Fruit fly (Drosophila melanogaster) whole organism, prepupa: ENCODE measurements around the gene CG9917.

Experiments used
- CG10631 ChIP-seq: fragments of 200-800 bp; sonication (Bioruptor generic); optimal IDR thresholded peaks from 2 replicates; lab custom pipeline; 2016; ENCODE audit warnings: missing biosample characterization, missing genetic modification characterization
- CG10669 ChIP-seq: fragments of 200-800 bp; sonication (Bioruptor generic); optimal IDR thresholded peaks from 3 replicates; lab custom pipeline; 2018; ENCODE audit warnings: missing biosample characterization, mild to moderate bottlenecking, missing genetic modification characterization, moderate library complexity
- CG11294 ChIP-seq: fragments of 200-800 bp; sonication (Bioruptor generic); IDR thresholded peaks from 2 replicates; pipeline ENCODE4 v1.3.6; 2022; ENCODE audit warnings: missing biosample characterization, missing genetic modification characterization
- CG11902 ChIP-seq: fragments of 200-800 bp; sonication (Bioruptor generic); optimal IDR thresholded peaks from 3 replicates; lab custom pipeline; 2016; ENCODE audit warnings: missing biosample characterization, missing genetic modification characterization
- CG15336 ChIP-seq: fragments of 200-800 bp; sonication (Bioruptor generic); IDR thresholded peaks from 2 replicates; pipeline ENCODE4 v1.3.6; 2022; ENCODE audit warnings: missing biosample characterization, missing genetic modification characterization
- CG1621 ChIP-seq: fragments of 200-800 bp; sonication (Bioruptor generic); optimal IDR thresholded peaks from 3 replicates; lab custom pipeline; 2018; ENCODE audit warnings: missing biosample characterization, mild to moderate bottlenecking, missing genetic modification characterization
- CG16779 ChIP-seq: fragments of 200-800 bp; sonication (Bioruptor generic); optimal IDR thresholded peaks from 3 replicates; lab custom pipeline; 2017; ENCODE audit warnings: missing biosample characterization, mild to moderate bottlenecking, missing genetic modification characterization
- CG3032 ChIP-seq: fragments of 200-800 bp; optimal IDR thresholded peaks from 2 replicates; lab custom pipeline; 2019; ENCODE audit warnings: missing biosample characterization, mild to moderate bottlenecking, missing genetic modification characterization, moderate library complexity
- CG34406 ChIP-seq: fragments of 200-800 bp; sonication (Bioruptor generic); optimal IDR thresholded peaks from 3 replicates; lab custom pipeline; 2016; ENCODE audit warnings: missing biosample characterization, missing genetic modification characterization
- CG3919 ChIP-seq: fragments of 200-800 bp; sonication (Bioruptor generic); optimal IDR thresholded peaks from 3 replicates; lab custom pipeline; 2016; ENCODE audit warnings: missing biosample characterization, missing genetic modification characterization
- CG4318 ChIP-seq: fragments of 200-800 bp; sonication (Bioruptor generic); optimal IDR thresholded peaks from 3 replicates; lab custom pipeline; 2017; ENCODE audit warnings: missing biosample characterization, mild to moderate bottlenecking, missing genetic modification characterization
- CG6163 ChIP-seq: fragments of 200-800 bp; sonication (Bioruptor generic); IDR thresholded peaks from 3 replicates; pipeline ENCODE4 v1.3.6; 2022; ENCODE audit warnings: missing biosample characterization, missing genetic modification characterization
- CG6808 ChIP-seq: fragments of 200-800 bp; sonication (Bioruptor generic); optimal IDR thresholded peaks from 3 replicates; lab custom pipeline; 2017; ENCODE audit warnings: missing biosample characterization, missing genetic modification characterization, mild to moderate bottlenecking, moderate library complexity, missing genetic modification reagents
- CG6854 ChIP-seq: fragments of 200-800 bp; sonication (Bioruptor generic); optimal IDR thresholded peaks from 2 replicates; lab custom pipeline; 2017; ENCODE audit warnings: missing biosample characterization, mild to moderate bottlenecking, missing genetic modification characterization
- CG8119 ChIP-seq: fragments of 200-800 bp; sonication (Bioruptor generic); IDR thresholded peaks from 3 replicates; pipeline ENCODE4 v1.3.6; 2022; ENCODE audit warnings: missing biosample characterization, missing genetic modification characterization
- CG8319 ChIP-seq: fragments of 200-800 bp; sonication (Bioruptor generic); optimal IDR thresholded peaks from 3 replicates; lab custom pipeline; 2016; ENCODE audit warnings: missing biosample characterization, missing genetic modification characterization
- CG8632 ChIP-seq: fragments of 200-800 bp; sonication (Bioruptor generic); optimal IDR thresholded peaks from 3 replicates; lab custom pipeline; 2016; ENCODE audit warnings: missing biosample characterization, missing genetic modification characterization
- CG9139 ChIP-seq: fragments of 200-800 bp; sonication (Bioruptor generic); optimal IDR thresholded peaks from 3 replicates; lab custom pipeline; 2017; ENCODE audit warnings: missing biosample characterization, mild to moderate bottlenecking, missing genetic modification characterization
- Eip75B ChIP-seq: fragments of 200-800 bp; sonication (Bioruptor generic); optimal IDR thresholded peaks from 3 replicates; lab custom pipeline; 2016; ENCODE audit warnings: missing biosample characterization, missing genetic modification characterization
- Eip78C ChIP-seq: fragments of 200-800 bp; sonication (Bioruptor generic); peaks from one replicate; lab custom pipeline; 2016; ENCODE audit warnings: missing biosample characterization, missing genetic modification characterization
- Eip93F ChIP-seq: fragments of 200-800 bp; sonication (Bioruptor generic); optimal IDR thresholded peaks from 2 replicates; lab custom pipeline; 2016; ENCODE audit warnings: missing biosample characterization, mild to moderate bottlenecking, missing genetic modification characterization
- Ets21C ChIP-seq: fragments of 200-800 bp; sonication (Bioruptor generic); optimal IDR thresholded peaks from 3 replicates; lab custom pipeline; 2016; ENCODE audit warnings: missing biosample characterization, missing genetic modification characterization
- Gug ChIP-seq: fragments of 200-800 bp; sonication (Bioruptor generic); IDR thresholded peaks from 2 replicates; pipeline ENCODE4 v1.3.6; 2022; ENCODE audit warnings: missing biosample characterization, missing genetic modification characterization
- Hr39 ChIP-seq: fragments of 200-800 bp; sonication (Bioruptor generic); optimal IDR thresholded peaks from 2 replicates; lab custom pipeline; 2016; ENCODE audit warnings: missing biosample characterization, missing genetic modification characterization
- Hr4 ChIP-seq: fragments of 200-800 bp; sonication (Bioruptor generic); optimal IDR thresholded peaks from 3 replicates; lab custom pipeline; 2016; ENCODE audit warnings: missing biosample characterization, missing genetic modification characterization
- Lpt ChIP-seq: fragments of 200-800 bp; sonication (Bioruptor generic); optimal IDR thresholded peaks from 3 replicates; lab custom pipeline; 2016; ENCODE audit warnings: missing biosample characterization, missing genetic modification characterization
- Smox ChIP-seq: fragments of 200-800 bp; sonication (Bioruptor generic); optimal IDR thresholded peaks from 3 replicates; lab custom pipeline; 2016; ENCODE audit warnings: missing biosample characterization, missing genetic modification characterization
- Sox102F ChIP-seq: fragments of 200-800 bp; sonication (Bioruptor generic); optimal IDR thresholded peaks from 2 replicates; lab custom pipeline; 2016; ENCODE audit warnings: missing biosample characterization, mild to moderate bottlenecking, missing genetic modification characterization
- Sox14 ChIP-seq: fragments of 200-800 bp; sonication (Bioruptor generic); optimal IDR thresholded peaks from 3 replicates; lab custom pipeline; 2016; ENCODE audit warnings: missing biosample characterization, missing genetic modification characterization
- Sox15 ChIP-seq: fragments of 200-800 bp; sonication (Bioruptor generic); optimal IDR thresholded peaks from 3 replicates; lab custom pipeline; 2016; ENCODE audit warnings: missing biosample characterization, missing genetic modification characterization
- achi ChIP-seq: fragments of 200-800 bp; sonication (Bioruptor generic); optimal IDR thresholded peaks from 3 replicates; lab custom pipeline; 2016; ENCODE audit warnings: missing biosample characterization, missing genetic modification characterization
- acj6 ChIP-seq: fragments of 200-800 bp; sonication (Bioruptor generic); optimal IDR thresholded peaks from 3 replicates; lab custom pipeline; 2016; ENCODE audit warnings: missing biosample characterization, missing genetic modification characterization
- cyc ChIP-seq: fragments of 200-800 bp; sonication (Bioruptor generic); optimal IDR thresholded peaks from 3 replicates; lab custom pipeline; 2016; ENCODE audit warnings: missing biosample characterization, missing genetic modification characterization
- dac ChIP-seq: fragments of 200-800 bp; sonication (Bioruptor generic); optimal IDR thresholded peaks from 2 replicates; lab custom pipeline; 2017; ENCODE audit warnings: missing biosample characterization, mild to moderate bottlenecking, missing genetic modification characterization
- dsx ChIP-seq: fragments of 200-800 bp; optimal IDR thresholded peaks from 3 replicates; lab custom pipeline; 2019; ENCODE audit warnings: missing biosample characterization, mild to moderate bottlenecking, missing genetic modification characterization, moderate library complexity; ENCODE audit not compliant: poor library complexity, severe bottlenecking
- fd59A ChIP-seq: fragments of 200-800 bp; sonication (Bioruptor generic); optimal IDR thresholded peaks from 2 replicates; lab custom pipeline; 2017; ENCODE audit warnings: missing biosample characterization, mild to moderate bottlenecking, missing genetic modification characterization, missing genetic modification reagents
- fd85E ChIP-seq: fragments of 200-800 bp; sonication (Bioruptor generic); optimal IDR thresholded peaks from 3 replicates; lab custom pipeline; 2016; ENCODE audit warnings: missing biosample characterization, missing genetic modification characterization
- fkh ChIP-seq: fragments of 200-800 bp; sonication (Bioruptor generic); optimal IDR thresholded peaks from 3 replicates; lab custom pipeline; 2017; ENCODE audit warnings: missing biosample characterization, mild to moderate bottlenecking, missing genetic modification characterization, moderate library complexity
- lz ChIP-seq: fragments of 200-800 bp; sonication (Bioruptor generic); optimal IDR thresholded peaks from 3 replicates; lab custom pipeline; 2016; ENCODE audit warnings: missing biosample characterization, missing genetic modification characterization
- salr ChIP-seq, 2 experiments: fragments of 200-800 bp; sonication (Bioruptor generic); optimal IDR thresholded peaks; 3 replicates each; lab custom pipeline; 2016 to 2018; ENCODE audit warnings: missing biosample characterization in 2 of 2, missing genetic modification characterization in 2 of 2, mild to moderate bottlenecking in 1 of 2
- spab ChIP-seq: fragments of 200-800 bp; sonication (Bioruptor generic); optimal IDR thresholded peaks from 2 replicates; lab custom pipeline; 2017; ENCODE audit warnings: missing biosample characterization, mild to moderate bottlenecking, missing genetic modification characterization, missing genetic modification reagents
- topi ChIP-seq: fragments of 200-800 bp; sonication (Bioruptor generic); optimal IDR thresholded peaks from 3 replicates; lab custom pipeline; 2016; ENCODE audit warnings: missing biosample characterization, missing genetic modification characterization
- vri ChIP-seq: fragments of 200-800 bp; sonication (Bioruptor generic); optimal IDR thresholded peaks from 3 replicates; lab custom pipeline; 2016; ENCODE audit warnings: missing biosample characterization, mild to moderate bottlenecking, missing genetic modification characterization

Gene CG9917

dm6 chrX:16320197-16320921 is 2.7 kb downstream of the CG9917 start, which contains the start of gene Cyp1:
Gene Cyp1, minus strand, starts transcription at chrX:16320370.
- peak; percentile 52 for TF ChIP-seq CG1621 (tag; lab: Kevin White, UChicago)
- peak; percentile 27 for TF ChIP-seq achi (GFP tag; lab: Kevin White, UChicago)
- peak; percentile 17 for TF ChIP-seq Sox14 (GFP tag; lab: Kevin White, UChicago)
- no peak for TF ChIP-seq Hr39 (GFP tag; lab: Kevin White, UChicago)
- TF ChIP-seq CG10669 (GFP tag; lab: Kevin White, UChicago), result no peak
- TF ChIP-seq CG11294 (GFP tag; lab: Robert Waterston, UW), result peak; percentile 22; the same call in 1 of the 2 replicates
- TF ChIP-seq CG3919 (GFP tag; lab: Kevin White, UChicago), result no peak
- TF ChIP-seq topi (GFP tag; lab: Kevin White, UChicago), result peak; percentile 32
- peak; percentile 20 for TF ChIP-seq Sox15 (GFP tag; lab: Kevin White, UChicago)
- peak; percentile 64; the same call in 1 of the 3 replicates for TF ChIP-seq CG6163
- peak; percentile 43 for TF ChIP-seq lz (GFP tag; lab: Kevin White, UChicago)
- TF ChIP-seq CG6808 (GFP tag; lab: Kevin White, UChicago), result peak; percentile 33
- TF ChIP-seq Lpt (GFP tag; lab: Kevin White, UChicago), result peak; percentile 2
- TF ChIP-seq vri (GFP tag; lab: Kevin White, UChicago), result peak; percentile 88
- TF ChIP-seq spab (GFP tag; lab: Kevin White, UChicago), result no peak
- TF ChIP-seq CG6854 (GFP tag; lab: Kevin White, UChicago), result peak; percentile 12
- TF ChIP-seq fd59A (GFP tag; lab: Kevin White, UChicago), result no peak
- peak; percentile 11 for TF ChIP-seq cyc (GFP tag; lab: Kevin White, UChicago)
- peak; percentile 13 for TF ChIP-seq CG11902 (GFP tag; lab: Kevin White, UChicago)
- no peak for TF ChIP-seq CG3032 (tag; lab: Kevin White, UChicago)
- peak; percentile 16 for TF ChIP-seq CG15336 (GFP tag; lab: Robert Waterston, UW)
- TF ChIP-seq Eip78C (GFP tag; lab: Kevin White, UChicago), result peak; percentile 76

- no peak for TF ChIP-seq CG34406 (GFP tag; lab: Kevin White, UChicago)
- no peak for TF ChIP-seq CG6808 (GFP tag; lab: Kevin White, UChicago)
- no peak for TF ChIP-seq CG3032 (tag; lab: Kevin White, UChicago)
- no peak for TF ChIP-seq Ets21C (GFP tag; lab: Kevin White, UChicago)
- no peak for TF ChIP-seq CG10669 (GFP tag; lab: Kevin White, UChicago)
- no peak for TF ChIP-seq Sox102F
- TF ChIP-seq Lpt (GFP tag; lab: Kevin White, UChicago), result no peak
These were observed 3.5 kb downstream of the CG9917 start for dm6 chrX:16319558-16319924.

- TF ChIP-seq Hr39 (GFP tag; lab: Kevin White, UChicago) (peak; percentile 73), CG9139 (no peak), Hr4 (GFP tag; lab: Kevin White, UChicago) (peak; percentile 79), CG4318 (GFP tag; lab: Kevin White, UChicago) (peak; percentile 58), CG15336 (GFP tag; lab: Robert Waterston, UW) (peak; percentile 75), Eip75B (GFP tag; lab: Kevin White, UChicago) (peak; percentile 78), CG16779 (no peak), fd59A (GFP tag; lab: Kevin White, UChicago) (peak; percentile 57), achi (GFP tag; lab: Kevin White, UChicago) (no peak), dac (GFP tag; lab: Kevin White, UChicago) (peak; percentile 45), CG8319 (GFP tag; lab: Kevin White, UChicago) (peak; percentile 57), dsx (GFP tag; lab: Kevin White, UChicago) (peak; percentile 49), Eip93F (no peak), Eip78C (GFP tag; lab: Kevin White, UChicago) (peak; percentile 95), Smox (GFP tag; lab: Kevin White, UChicago) (no peak), salr (GFP tag; optimal IDR thresholded peaks at IDR 0.05; lab: Kevin White, UChicago) (no peak), topi (GFP tag; lab: Kevin White, UChicago) (peak; percentile 66), Gug (GFP tag; lab: Robert Waterston, UW) (peak; percentile 76), CG8119 (GFP tag; lab: Robert Waterston, UW) (peak; percentile 78), fkh (GFP tag; lab: Kevin White, UChicago) (peak; percentile 83), CG10631 (peak; percentile 86), CG6808 (GFP tag; lab: Kevin White, UChicago) (peak; percentile 44), fd85E (peak; percentile 10), CG8632 (GFP tag; lab: Kevin White, UChicago) (peak; percentile 67), CG3919 (GFP tag; lab: Kevin White, UChicago) (no peak), CG6163 (peak; percentile 82), CG3032 (tag; lab: Kevin White, UChicago) (peak; percentile 76), acj6 (GFP tag; lab: Kevin White, UChicago) (peak; percentile 82)
These were observed 4.0 kb downstream of the CG9917 start for dm6 chrX:16318858-16319557.
